Worm (Caenorhabditis elegans): ENCODE measurements around the gene ncr-1.

DNA sequence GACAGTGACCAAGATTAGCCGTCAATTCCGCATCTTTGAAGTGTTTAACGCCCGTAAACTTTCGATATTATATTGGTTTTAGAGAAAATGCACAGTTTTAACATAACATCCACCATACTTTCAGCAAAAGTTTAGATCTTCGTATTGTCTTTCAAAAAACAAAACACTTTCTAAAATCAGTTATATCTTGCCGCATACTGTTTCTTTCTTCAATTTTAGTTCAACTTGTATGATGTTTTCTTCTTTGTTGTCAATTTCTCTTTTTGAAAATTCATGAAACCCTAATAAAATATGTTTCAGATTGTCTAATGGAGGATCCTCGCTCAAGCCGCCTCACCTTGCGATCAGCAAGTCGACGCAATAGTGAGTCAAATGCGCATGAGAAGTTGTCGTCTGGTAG is 34.8 kb downstream of the ncr-1 start, which contains the start of gene F02E8.4:
- no peak for TF ChIP-seq unc-62 (GFP tag; optimal IDR thresholded peaks at IDR 0.05)
- no peak for TF ChIP-seq flh-1 (GFP tag; optimal IDR thresholded peaks at IDR 0.05)
- no peak for TF ChIP-seq elt-3 (tag; optimal IDR thresholded peaks at IDR 0.05)
- TF ChIP-seq nhr-76 (tag; optimal IDR thresholded peaks at IDR 0.05), result no peak
